Worm (Caenorhabditis elegans): Measurements from ENCODE around the gene C23H3.9.

- TF ChIP-seq ztf-11 (tag; optimal IDR thresholded peaks at IDR 0.05) (no peak), zag-1 (tag; optimal IDR thresholded peaks at IDR 0.05) (no peak), fos-1 (tag; optimal IDR thresholded peaks at IDR 0.05) (no peak), nhr-77 (tag; optimal IDR thresholded peaks at IDR 0.05) (no peak), lin-39 (tag; optimal IDR thresholded peaks at IDR 0.05) (no peak), elt-3 (tag; optimal IDR thresholded peaks at IDR 0.05) (no peak), lsy-2 (tag; optimal IDR thresholded peaks at IDR 0.05) (no peak), R02D3.7 (tag; optimal IDR thresholded peaks at IDR 0.05) (no peak), ceh-82 (tag; optimal IDR thresholded peaks at IDR 0.05) (no peak), nhr-11 (tag; optimal IDR thresholded peaks at IDR 0.05) (no peak), crh-2 (tag; optimal IDR thresholded peaks at IDR 0.05) (no peak), nhr-12 (tag; optimal IDR thresholded peaks at IDR 0.05) (no peak), ama-1 (optimal IDR thresholded peaks at IDR 0.05) (no peak), ztf-1 (GFP tag; conservative IDR thresholded peaks at IDR 0.05) (no peak)
These were observed 23.9 kb downstream of the C23H3.9 start, which contains the start of gene tre-5 for ce11 chrII:55204-55603.
